Fruit fly (Drosophila melanogaster) whole organism, embryonic: ENCODE results near the gene CG10431.

Experiments
- Aef1 ChIP-seq: fragments of 200-800 bp; sonication (Bioruptor generic); IDR thresholded peaks from 3 replicates; pipeline ENCODE4 v1.3.6; 2022; ENCODE audit warnings: missing biosample characterization, missing genetic modification characterization
- Awh ChIP-seq: fragments of 200-800 bp; sonication (Bioruptor generic); IDR thresholded peaks from 2 replicates; pipeline ENCODE4, ENCODE4 v1.3.6; 2022; ENCODE audit warnings: missing biosample characterization, missing genetic modification characterization
- BEAF-32 ChIP-seq: fragments of 200-800 bp; sonication (Bioruptor generic); optimal IDR thresholded peaks from 3 replicates; lab custom pipeline; 2017; ENCODE audit warnings: missing biosample characterization, missing genetic modification characterization, mild to moderate bottlenecking, moderate library complexity, missing genetic modification reagents
- C15 ChIP-seq: fragments of 200-800 bp; sonication (Bioruptor generic); IDR thresholded peaks from 3 replicates; pipeline ENCODE4 v1.3.6; 2022; ENCODE audit warnings: missing biosample characterization, missing genetic modification characterization
- CG10209 ChIP-seq: fragments of 200-800 bp; sonication (Bioruptor generic); optimal IDR thresholded peaks from 3 replicates; lab custom pipeline; 2017; ENCODE audit warnings: missing biosample characterization, mild to moderate bottlenecking, missing genetic modification characterization, missing genetic modification reagents
- CG12769 ChIP-seq: fragments of 200-800 bp; sonication (Bioruptor generic); optimal IDR thresholded peaks from 2 replicates; lab custom pipeline; 2019; ENCODE audit warnings: missing biosample characterization, mild to moderate bottlenecking, missing genetic modification characterization, moderate library complexity
- CG15479 ChIP-seq: fragments of 200-800 bp; sonication (Bioruptor generic); optimal IDR thresholded peaks from 3 replicates; lab custom pipeline; 2019; ENCODE audit warnings: missing biosample characterization, mild to moderate bottlenecking, missing genetic modification characterization, moderate library complexity
- CG17361 ChIP-seq: fragments of 200-800 bp; sonication (Bioruptor generic); IDR thresholded peaks from 3 replicates; pipeline ENCODE4 v1.3.6; 2022; ENCODE audit warnings: missing biosample characterization, missing genetic modification characterization
- CG2129 ChIP-seq: fragments of 200-800 bp; sonication (Bioruptor generic); IDR thresholded peaks from 2 replicates; pipeline ENCODE4 v1.3.6; 2022; ENCODE audit warnings: missing biosample characterization, missing genetic modification characterization; ENCODE audit not compliant: partially characterized antibody
- CG2202 ChIP-seq: fragments of 200-800 bp; sonication (Bioruptor generic); optimal IDR thresholded peaks from 2 replicates; lab custom pipeline; 2018; ENCODE audit warnings: missing biosample characterization, mild to moderate bottlenecking, missing genetic modification characterization
- CG2678 ChIP-seq: fragments of 200-800 bp; sonication (Bioruptor generic); optimal IDR thresholded peaks from 3 replicates; lab custom pipeline; 2019; ENCODE audit warnings: missing biosample characterization, mild to moderate bottlenecking, missing genetic modification characterization, moderate library complexity
- CG31224 ChIP-seq: fragments of 200-800 bp; sonication (Bioruptor generic); IDR thresholded peaks from 2 replicates; pipeline ENCODE4 v1.3.6; 2022; ENCODE audit warnings: missing biosample characterization, missing genetic modification characterization
- CG5245 ChIP-seq: fragments of 200-800 bp; sonication (Bioruptor generic); optimal IDR thresholded peaks from 3 replicates; lab custom pipeline; 2016; ENCODE audit warnings: missing biosample characterization, missing genetic modification characterization
- CG6254 ChIP-seq: fragments of 200-800 bp; sonication (Bioruptor generic); optimal IDR thresholded peaks from 3 replicates; lab custom pipeline; 2017; ENCODE audit warnings: mild to moderate bottlenecking, missing biosample characterization, missing genetic modification reagents, missing genetic modification characterization
- CG6654 ChIP-seq: fragments of 200-800 bp; sonication (Bioruptor generic); optimal IDR thresholded peaks from 2 replicates; lab custom pipeline; 2017; ENCODE audit warnings: missing biosample characterization, mild to moderate bottlenecking, missing genetic modification characterization
- CG6683 ChIP-seq: fragments of 200-800 bp; sonication (Bioruptor generic); optimal IDR thresholded peaks from 2 replicates; lab custom pipeline; 2017; ENCODE audit warnings: missing biosample characterization, mild to moderate bottlenecking, missing genetic modification characterization, missing genetic modification reagents
- CG7556 ChIP-seq: fragments of 200-800 bp; sonication (Bioruptor generic); optimal IDR thresholded peaks from 2 replicates; lab custom pipeline; 2017; ENCODE audit warnings: missing biosample characterization, mild to moderate bottlenecking, missing genetic modification characterization
- CG7745 ChIP-seq: fragments of 200-800 bp; sonication (Bioruptor generic); optimal IDR thresholded peaks from 2 replicates; lab custom pipeline; 2018; ENCODE audit warnings: missing biosample characterization, mild to moderate bottlenecking, missing genetic modification characterization, moderate library complexity
- CoRest ChIP-seq: fragments of 200-800 bp; sonication (Bioruptor generic); optimal IDR thresholded peaks from 3 replicates; lab custom pipeline; 2018; ENCODE audit warnings: missing biosample characterization, mild to moderate bottlenecking, missing genetic modification characterization, moderate library complexity
- CrebB ChIP-seq: fragments of 200-800 bp; sonication (Bioruptor generic); optimal IDR thresholded peaks from 3 replicates; lab custom pipeline; 2018; ENCODE audit warnings: missing biosample characterization, mild to moderate bottlenecking, missing genetic modification characterization
- D19B ChIP-seq: fragments of 200-800 bp; sonication (Bioruptor generic); optimal IDR thresholded peaks from 2 replicates; lab custom pipeline; 2017; ENCODE audit warnings: missing biosample characterization, mild to moderate bottlenecking, missing genetic modification characterization
- Dbx ChIP-seq: fragments of 200-800 bp; sonication (Bioruptor generic); IDR thresholded peaks from 3 replicates; pipeline ENCODE4 v1.3.6; 2022; ENCODE audit warnings: missing biosample characterization, missing genetic modification characterization
- Fer2 ChIP-seq: fragments of 200-800 bp; sonication (Bioruptor generic); optimal IDR thresholded peaks from 2 replicates; lab custom pipeline; 2018; ENCODE audit warnings: missing biosample characterization, mild to moderate bottlenecking, missing genetic modification characterization, moderate library complexity
- HLHmδ ChIP-seq: fragments of 200-800 bp; sonication (Bioruptor generic); optimal IDR thresholded peaks from 2 replicates; lab custom pipeline; 2018; ENCODE audit warnings: missing biosample characterization, mild to moderate bottlenecking, missing genetic modification characterization, moderate library complexity
- MBD-R2 ChIP-seq: fragments of 200-800 bp; sonication (Bioruptor generic); IDR thresholded peaks from 2 replicates; pipeline ENCODE4 v1.3.6; 2022; ENCODE audit warnings: missing biosample characterization, missing genetic modification characterization
- Mes4 ChIP-seq: fragments of 200-800 bp; sonication (Bioruptor generic); optimal IDR thresholded peaks from 2 replicates; lab custom pipeline; 2016; ENCODE audit warnings: missing biosample characterization, missing genetic modification characterization
- Myb ChIP-seq: fragments of 200-800 bp; sonication (Bioruptor generic); optimal IDR thresholded peaks from 2 replicates; lab custom pipeline; 2016; ENCODE audit warnings: missing biosample characterization, missing genetic modification characterization
- NFAT ChIP-seq: fragments of 200-800 bp; sonication (Bioruptor generic); IDR thresholded peaks from 2 replicates; pipeline ENCODE4 v1.3.6; 2022; ENCODE audit warnings: missing biosample characterization, missing genetic modification characterization
- NfI ChIP-seq: fragments of 200-800 bp; sonication (Bioruptor generic); optimal IDR thresholded peaks from 3 replicates; lab custom pipeline; 2018; ENCODE audit warnings: missing biosample characterization, mild to moderate bottlenecking, missing genetic modification characterization, moderate library complexity
- Ravus ChIP-seq: fragments of 200-800 bp; sonication (Bioruptor generic); IDR thresholded peaks from 2 replicates; pipeline ENCODE4 v1.3.6; 2022; ENCODE audit warnings: missing biosample characterization, missing genetic modification characterization
- Rfx ChIP-seq: fragments of 200-800 bp; sonication (Bioruptor generic); IDR thresholded peaks from 2 replicates; pipeline ENCODE4 v1.3.6; 2022; ENCODE audit warnings: missing biosample characterization, missing genetic modification characterization
- TFAM ChIP-seq: fragments of 200-800 bp; sonication (Bioruptor generic); optimal IDR thresholded peaks from 2 replicates; lab custom pipeline; 2017; ENCODE audit warnings: missing biosample characterization, missing genetic modification characterization, inconsistent platforms
- YL-1 ChIP-seq: fragments of 200-800 bp; sonication (Bioruptor generic); optimal IDR thresholded peaks from 3 replicates; lab custom pipeline; 2017; ENCODE audit warnings: missing biosample characterization, mild to moderate bottlenecking, missing genetic modification characterization
- bab2 ChIP-seq: fragments of 200-800 bp; sonication (Bioruptor generic); optimal IDR thresholded peaks from 2 replicates; lab custom pipeline; 2016; ENCODE audit warnings: missing biosample characterization, missing genetic modification characterization
- ci ChIP-seq: fragments of 200-800 bp; sonication (Bioruptor generic); IDR thresholded peaks from 3 replicates; pipeline ENCODE4 v1.3.6; 2022; ENCODE audit warnings: missing biosample characterization, missing genetic modification characterization
- crp ChIP-seq, 2 experiments: fragments of 200-800 bp; sonication (Bioruptor generic); optimal IDR thresholded peaks; 2 replicates in 1 of 2; 3 replicates in 1 of 2; lab custom pipeline; 2017; ENCODE audit warnings: missing biosample characterization in 2 of 2, missing genetic modification characterization in 2 of 2, mild to moderate bottlenecking in 1 of 2, moderate library complexity in 1 of 2
- gsb ChIP-seq: fragments of 200-800 bp; sonication (Bioruptor generic); IDR thresholded peaks from 2 replicates; pipeline ENCODE4 v1.3.6; 2022; ENCODE audit warnings: missing biosample characterization, missing genetic modification characterization
- her ChIP-seq: fragments of 200-800 bp; sonication (Bioruptor generic); optimal IDR thresholded peaks from 2 replicates; lab custom pipeline; 2016; ENCODE audit warnings: missing biosample characterization, missing genetic modification characterization
- hth ChIP-seq: fragments of >200 bp; optimal IDR thresholded peaks from 2 replicates; lab custom pipeline; 2017; ENCODE audit warnings: inconsistent platforms
- lilli ChIP-seq: fragments of 200-800 bp; sonication (Bioruptor generic); optimal IDR thresholded peaks from 3 replicates; lab custom pipeline; 2016; ENCODE audit warnings: missing biosample characterization, missing genetic modification characterization
- lov ChIP-seq, 2 experiments: fragments of 200-800 bp in 1 of 2; fragments of >200 bp in 1 of 2; sonication (Bioruptor generic) in 1 of 2; IDR thresholded peaks in 1 of 2; optimal IDR thresholded peaks in 1 of 2; 2 replicates in 1 of 2; 3 replicates in 1 of 2; pipeline versions ENCODE4 v1.3.6 to Lab custom; 2017 to 2022; ENCODE audit warnings: missing biosample characterization in 1 of 2, missing genetic modification characterization in 1 of 2
- nerfin-1 ChIP-seq: fragments of 200-800 bp; sonication (Bioruptor generic); optimal IDR thresholded peaks from 3 replicates; lab custom pipeline; 2019; ENCODE audit warnings: missing biosample characterization, mild to moderate bottlenecking, missing genetic modification characterization, moderate library complexity
- nerfin-2 ChIP-seq: fragments of 200-800 bp; sonication (Bioruptor generic); IDR thresholded peaks from 2 replicates; pipeline ENCODE4 v1.3.6; 2022; ENCODE audit warnings: missing biosample characterization, missing genetic modification characterization; ENCODE audit not compliant: partially characterized antibody
- pan ChIP-seq, 4 experiments: fragments of >200 bp in 3 of 4; fragments of 200-800 bp in 1 of 4; sonication (Bioruptor generic) in 1 of 4; optimal IDR thresholded peaks in 3 of 4; IDR thresholded peaks in 1 of 4; 2 replicates each; pipeline versions ENCODE4 v1.3.6 to Lab custom; 2017 to 2022; ENCODE audit warnings: missing biosample characterization in 2 of 4, missing genetic modification characterization in 2 of 4, mixed read lengths in 1 of 4
- row ChIP-seq: fragments of 200-800 bp; sonication (Bioruptor generic); IDR thresholded peaks from 3 replicates; pipeline ENCODE4 v1.3.6; 2022; ENCODE audit warnings: missing biosample characterization, missing genetic modification characterization
- sc ChIP-seq, 3 experiments: fragments of >200 bp in 2 of 3; fragments of 200-800 bp in 1 of 3; sonication (Bioruptor generic) in 1 of 3; optimal IDR thresholded peaks; 2 replicates in 2 of 3; 3 replicates in 1 of 3; lab custom pipeline; 2017; ENCODE audit warnings: mild to moderate bottlenecking in 1 of 3, missing biosample characterization in 1 of 3, missing genetic modification characterization in 1 of 3, missing genetic modification reagents in 1 of 3
- tgo ChIP-seq: fragments of 200-800 bp; sonication (Bioruptor generic); IDR thresholded peaks from 3 replicates; pipeline ENCODE4 v1.3.6; 2022; ENCODE audit warnings: missing biosample characterization, missing genetic modification characterization
- vnd ChIP-seq: fragments of 200-800 bp; sonication (Bioruptor generic); IDR thresholded peaks from 3 replicates; pipeline ENCODE4 v1.3.6; 2022; ENCODE audit warnings: missing biosample characterization, missing genetic modification characterization; ENCODE audit not compliant: partially characterized antibody
- zfh1 ChIP-seq: fragments of 200-800 bp; sonication (Bioruptor generic); IDR thresholded peaks from 3 replicates; pipeline ENCODE4 v1.3.6; 2022; ENCODE audit warnings: missing biosample characterization, missing genetic modification characterization

The CG10431 gene

DNA sequence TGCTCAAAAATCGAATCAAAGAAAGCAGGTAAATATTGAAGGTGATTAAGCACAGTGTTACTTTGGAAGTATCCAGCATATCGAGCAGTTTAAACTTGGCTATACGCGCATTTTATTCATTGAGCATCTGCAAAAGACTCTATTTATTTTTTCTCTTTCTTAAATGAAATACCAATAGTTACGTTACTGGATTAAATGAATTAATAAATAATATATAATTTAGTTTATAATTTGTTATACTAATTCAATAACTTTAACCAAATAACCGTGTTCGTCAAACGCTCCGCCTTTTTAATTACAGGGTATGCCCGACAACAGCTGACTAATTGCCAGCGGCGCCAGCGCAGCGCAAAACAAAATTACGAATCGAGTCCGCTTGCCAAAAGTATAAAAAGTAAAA is 7.7 kb upstream of the CG10431 start (continued):
- TF ChIP-seq Myb (GFP tag; lab: Kevin White, UChicago), result no peak
- TF ChIP-seq CG6254 (GFP tag; lab: Kevin White, UChicago), result no peak
- no peak for TF ChIP-seq CG2129 (GFP tag; lab: Robert Waterston, UW)
- TF ChIP-seq C15 (GFP tag; lab: Robert Waterston, UW), result 0 out of 3 replicates have a peak, but pooled peaks have one; percentile 45
- no peak for TF ChIP-seq CrebB (tag; lab: Kevin White, UChicago)
- peak; percentile 5 for TF ChIP-seq lilli (GFP tag; lab: Kevin White, UChicago)
- TF ChIP-seq CG2678 (tag; lab: Kevin White, UChicago), result peak; percentile 80
- no peak; the same call in 1 of the 2 replicates for TF ChIP-seq Awh (GFP tag; lab: Robert Waterston, UW)
- TF ChIP-seq CG31224, result peak; percentile 62
- TF ChIP-seq CG10209 (GFP tag; lab: Kevin White, UChicago), result peak; percentile 39
- TF ChIP-seq bab2, result no peak
- no peak for TF ChIP-seq vnd
- TF ChIP-seq ci, result no peak
- TF ChIP-seq HLHmδ (GFP tag; lab: Kevin White, UChicago), result no peak
- TF ChIP-seq gsb (GFP tag; lab: Robert Waterston, UW), result peak; percentile 23; the same call in 1 of the 2 replicates
- TF ChIP-seq CG2202 (tag; lab: Kevin White, UChicago), result no peak
- no peak for TF ChIP-seq her
- TF ChIP-seq NFAT (GFP tag; lab: Robert Waterston, UW), result 0 out of 2 replicates have a peak, but pooled peaks have one; percentile 37
- no peak for TF ChIP-seq nerfin-1
- TF ChIP-seq YL-1 (GFP tag; lab: Kevin White, UChicago), result no peak
- peak in 1 of 2 experiments; percentile 16 for TF ChIP-seq crp (GFP tag; optimal IDR thresholded peaks at IDR 0.05; lab: Kevin White, UChicago)
- TF ChIP-seq TFAM (GFP tag; lab: Kevin White, UChicago), result no peak
- TF ChIP-seq Fer2 (tag; lab: Kevin White, UChicago), result no peak
- TF ChIP-seq BEAF-32, result no peak
- no peak for TF ChIP-seq CG7745
- peak; percentile 29; the same call in 1 of the 2 replicates for TF ChIP-seq MBD-R2 (GFP tag; lab: Robert Waterston, UW)
- TF ChIP-seq CG6654 (GFP tag; lab: Kevin White, UChicago), result no peak
- peak; percentile 69 for TF ChIP-seq row
- TF ChIP-seq zfh1, result no peak
- no peak for TF ChIP-seq lov (optimal IDR thresholded peaks at IDR 0.05; lab: Kevin White, UChicago)
- TF ChIP-seq lov (GFP tag; IDR thresholded peaks at IDR 0.05; lab: Robert Waterston, UW), result no peak
- no peak for TF ChIP-seq Aef1 (GFP tag; lab: Robert Waterston, UW)
- TF ChIP-seq Mes4 (GFP tag; lab: Kevin White, UChicago), result no peak
- peak; percentile 37 for TF ChIP-seq NfI (GFP tag; lab: Kevin White, UChicago)
- TF ChIP-seq Rfx (GFP tag; lab: Robert Waterston, UW), result peak; percentile 75
- no peak for TF ChIP-seq hth
- TF ChIP-seq CG17361, result no peak
- TF ChIP-seq CG12769 (tag; lab: Kevin White, UChicago), result no peak
- TF ChIP-seq Dbx, result peak; percentile 62; the same call in 1 of the 3 replicates
- TF ChIP-seq D19B (GFP tag; lab: Kevin White, UChicago), result peak; percentile 82
- TF ChIP-seq nerfin-2 (GFP tag; lab: Robert Waterston, UW), result no peak
- TF ChIP-seq pan (optimal IDR thresholded peaks at IDR 0.05; lab: Kevin White, UChicago), result no peak
- peak in 1 of 2 experiments; percentile 74 for TF ChIP-seq pan (GFP tag; optimal IDR thresholded peaks at IDR 0.05 in 1 of 2, IDR thresholded peaks at IDR 0.05 in 1 of 2)
- TF ChIP-seq sc (optimal IDR thresholded peaks at IDR 0.05; lab: Kevin White, UChicago), result no peak
- TF ChIP-seq sc (GFP tag; optimal IDR thresholded peaks at IDR 0.05; lab: Kevin White, UChicago), result no peak
- peak; percentile 65 for TF ChIP-seq tgo
- TF ChIP-seq CG15479 (GFP tag; lab: Kevin White, UChicago), result no peak
- TF ChIP-seq CG6683, result peak; percentile 37
- TF ChIP-seq CG7556 (GFP tag; lab: Kevin White, UChicago), result no peak
- TF ChIP-seq CoRest (tag; lab: Kevin White, UChicago), result peak; percentile 34
- TF ChIP-seq CG5245, result no peak
- TF ChIP-seq Ravus, result peak; percentile 27
